Fruit fly (Drosophila melanogaster): ENCODE measurements around the gene loj.

The loj gene

DNA sequence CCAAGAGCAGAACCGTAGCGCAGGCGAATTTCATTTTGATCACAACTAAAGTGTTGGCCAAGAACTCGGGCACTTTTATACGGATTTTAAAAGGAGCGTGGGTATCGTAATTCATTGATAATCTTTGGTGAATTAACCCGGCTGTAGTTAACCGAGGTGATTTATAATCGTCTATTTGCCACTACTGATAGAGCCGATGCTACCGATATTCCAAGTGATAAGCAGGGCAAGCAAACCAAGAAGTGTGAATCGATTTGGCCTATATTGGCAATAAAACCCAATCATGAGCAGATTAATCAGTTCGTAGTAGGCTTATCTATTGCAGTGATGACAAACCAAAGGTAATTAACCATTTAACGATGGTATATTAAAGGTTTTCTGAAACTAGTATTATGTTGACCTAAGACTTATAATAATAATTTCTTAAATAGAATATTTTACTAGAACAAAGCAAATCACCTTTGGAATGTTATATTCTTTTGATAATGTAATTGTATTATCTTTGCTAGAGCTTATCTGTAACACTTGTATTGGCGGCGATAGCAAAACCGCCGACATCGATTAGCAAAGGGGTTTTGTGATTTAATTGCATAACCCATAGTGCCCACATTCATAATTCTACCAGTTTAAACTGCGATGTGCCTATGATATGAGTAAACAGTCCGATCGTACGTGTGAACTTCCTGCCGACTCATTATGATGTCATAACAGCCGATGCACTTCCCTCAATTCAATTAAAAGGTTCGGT lies 31.8 kb upstream of the loj start, which contains the start of gene CG10472:
Gene CG10472, minus strand, starts transcription at position 51 of the 748 bp plus-strand sequence.
- TF ChIP-seq CG7045 (GFP tag; optimal IDR thresholded peaks at IDR 0.05) = no peak
- TF ChIP-seq kay (GFP tag; ENCODE audit: borderline replicate concordance) = peak; percentile 76
- TF ChIP-seq CG12768 (GFP tag; optimal IDR thresholded peaks at IDR 0.05) = peak; percentile 13
- peak; percentile 82 for TF ChIP-seq cic (GFP tag; optimal IDR thresholded peaks at IDR 0.05)

DNA sequence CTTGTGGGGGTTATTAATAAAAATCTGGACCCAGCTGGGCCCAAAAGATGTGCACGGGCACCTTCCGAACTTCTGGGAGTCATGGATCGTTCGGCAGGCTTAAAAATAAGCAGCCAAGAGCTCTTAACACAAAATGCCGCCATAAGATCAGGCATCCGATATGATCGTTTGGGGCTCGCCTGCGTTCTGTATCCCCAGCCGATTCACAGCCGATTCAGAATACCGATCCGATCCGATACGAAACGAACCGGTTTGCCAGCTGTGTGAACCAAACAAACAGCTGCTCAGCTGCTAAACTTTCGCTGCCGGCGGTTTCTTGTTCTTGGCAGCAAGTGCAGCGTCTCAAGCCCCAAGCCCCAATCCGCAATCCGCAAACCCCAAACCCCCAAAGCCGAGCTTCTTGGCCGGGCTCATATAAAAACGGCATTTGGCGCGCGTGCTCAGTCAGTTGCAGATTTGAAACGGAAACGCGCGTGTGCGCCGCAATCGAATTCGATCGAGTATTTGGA lies 28.9 kb upstream of the loj start, which contains the start of gene CG42269:
Gene CG42269, plus strand, starts transcription at position 416 of the 509 bp plus-strand sequence.
- TF ChIP-seq pad (GFP tag; optimal IDR thresholded peaks at IDR 0.05) (no peak), CG14711 (tag; optimal IDR thresholded peaks at IDR 0.05) (no peak), ovo (GFP tag; optimal IDR thresholded peaks at IDR 0.05) (no peak)

DNA sequence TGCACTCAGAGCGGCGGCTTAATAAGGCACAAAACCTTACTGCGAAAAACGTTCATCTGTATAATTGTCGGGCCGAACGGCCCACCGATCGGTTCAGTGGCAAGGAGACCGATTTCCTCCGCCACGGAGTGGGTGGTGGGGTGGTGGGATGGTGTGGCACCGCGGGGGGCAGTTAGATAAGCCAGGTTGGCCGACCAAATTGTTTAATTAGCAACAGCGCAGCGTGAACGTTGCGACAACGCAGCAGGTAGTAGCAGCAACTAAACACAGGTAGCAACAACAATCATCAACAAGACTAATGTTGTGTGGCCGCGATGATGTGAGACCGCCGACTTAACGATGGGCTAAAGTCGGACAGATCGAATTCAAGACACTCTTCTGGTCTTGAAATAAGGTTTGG lies 26.6 kb upstream of the loj start:
- TF ChIP-seq CG7101 (tag; optimal IDR thresholded peaks at IDR 0.05) (no peak), Hr96 (GFP tag; optimal IDR thresholded peaks at IDR 0.05) (no peak), CG33017 (tag; optimal IDR thresholded peaks at IDR 0.05) (no peak), Clk (GFP tag; optimal IDR thresholded peaks at IDR 0.05) (no peak), CG7045 (GFP tag; optimal IDR thresholded peaks at IDR 0.05) (no peak)

DNA sequence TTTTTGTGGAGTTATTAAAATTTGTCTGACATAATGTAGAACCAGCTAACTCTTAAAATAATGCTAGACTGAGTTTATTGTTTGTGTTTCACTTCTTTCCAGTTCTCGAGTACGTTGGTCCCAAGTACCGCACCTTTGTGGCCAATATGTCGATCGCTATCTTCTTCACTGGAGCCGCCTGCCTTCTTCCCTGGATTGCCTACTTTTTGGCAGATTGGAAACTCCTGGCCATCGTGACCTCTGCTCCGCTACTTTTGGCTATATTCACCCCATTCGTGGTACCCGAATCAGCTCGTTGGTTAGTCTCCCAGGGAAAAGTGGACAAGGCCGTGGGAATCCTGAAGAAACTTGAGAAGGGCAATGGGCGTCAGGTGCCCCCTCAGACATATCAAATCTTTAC lies 24.7 kb upstream of the loj start:
- TF ChIP-seq kay (GFP tag; ENCODE audit: borderline replicate concordance) = no peak
- TF ChIP-seq CG12768 (GFP tag; optimal IDR thresholded peaks at IDR 0.05) = no peak
- TF ChIP-seq CG11617 (GFP tag; optimal IDR thresholded peaks at IDR 0.05) = no peak
- no peak for TF ChIP-seq toe (GFP tag; optimal IDR thresholded peaks at IDR 0.05)
- TF ChIP-seq Crg-1 (GFP tag; optimal IDR thresholded peaks at IDR 0.05) = no peak
- TF ChIP-seq CG1620 (GFP tag; optimal IDR thresholded peaks at IDR 0.05) = no peak
- no peak for TF ChIP-seq CG7045 (GFP tag; optimal IDR thresholded peaks at IDR 0.05)
- no peak for TF ChIP-seq Hr96 (GFP tag; optimal IDR thresholded peaks at IDR 0.05)
- no peak for TF ChIP-seq pad (GFP tag; optimal IDR thresholded peaks at IDR 0.05)
- no peak for TF ChIP-seq ovo (GFP tag; optimal IDR thresholded peaks at IDR 0.05)
- no peak for TF ChIP-seq bab1 (GFP tag; optimal IDR thresholded peaks at IDR 0.05)

DNA sequence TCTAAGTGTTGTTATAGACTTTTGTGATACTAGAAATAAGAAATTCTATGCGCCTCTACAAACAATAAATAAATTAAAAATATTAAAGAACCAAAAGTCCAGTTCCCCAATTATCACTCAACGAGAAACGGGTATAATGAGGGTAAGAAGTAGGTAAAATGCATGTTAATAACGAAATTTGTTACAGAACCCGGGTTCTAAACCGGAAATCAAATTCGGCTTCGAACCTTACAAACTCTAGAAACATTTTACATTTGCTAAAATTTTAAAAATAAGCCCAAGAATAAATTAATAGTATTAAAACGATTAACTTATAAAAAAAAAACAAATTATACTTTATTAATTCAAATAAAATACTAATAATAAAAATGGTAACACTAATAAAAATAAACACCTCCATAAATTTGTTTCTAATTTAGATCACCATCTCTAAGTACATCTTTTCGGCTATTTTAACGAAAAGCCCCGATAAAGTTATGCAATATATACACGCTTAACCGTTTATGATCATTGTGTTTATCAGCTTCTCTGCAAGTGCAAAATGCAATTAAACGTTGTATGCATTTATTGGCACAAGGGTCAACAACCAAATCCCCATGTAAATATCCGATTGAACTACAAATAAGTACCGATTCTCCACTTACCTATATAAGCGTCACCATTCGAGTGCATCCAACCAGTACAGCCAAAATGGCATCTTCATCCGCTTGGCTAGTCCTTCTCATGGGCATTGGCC lies 23.2 kb upstream of the loj start, which contains the start of gene CG6602:
Gene CG6602, plus strand, starts transcription at position 686 of the 736 bp plus-strand sequence.
- TF ChIP-seq ovo (GFP tag; optimal IDR thresholded peaks at IDR 0.05) (no peak), CG33017 (tag; optimal IDR thresholded peaks at IDR 0.05) (no peak), CG11617 (GFP tag; optimal IDR thresholded peaks at IDR 0.05) (peak; percentile 2), CG1620 (GFP tag; optimal IDR thresholded peaks at IDR 0.05) (peak; percentile 37), toe (GFP tag; optimal IDR thresholded peaks at IDR 0.05) (no peak), CG12768 (GFP tag; optimal IDR thresholded peaks at IDR 0.05) (no peak), cic (GFP tag; optimal IDR thresholded peaks at IDR 0.05) (no peak), Hr96 (GFP tag; optimal IDR thresholded peaks at IDR 0.05) (peak; percentile 33), Crg-1 (GFP tag; optimal IDR thresholded peaks at IDR 0.05) (no peak), CG7101 (tag; optimal IDR thresholded peaks at IDR 0.05) (peak; percentile 34), tj (GFP tag; optimal IDR thresholded peaks at IDR 0.05) (no peak), pad (GFP tag; optimal IDR thresholded peaks at IDR 0.05) (peak; percentile 30), Mnt (GFP tag; optimal IDR thresholded peaks at IDR 0.05) (peak; percentile 20), CG14711 (tag; optimal IDR thresholded peaks at IDR 0.05) (peak; percentile 26), cnc (optimal IDR thresholded peaks at IDR 0.05) (no peak), CG5204 (GFP tag; optimal IDR thresholded peaks at IDR 0.05) (no peak), bab1 (GFP tag; optimal IDR thresholded peaks at IDR 0.05) (peak; percentile 43), kay (GFP tag; ENCODE audit: borderline replicate concordance) (peak; percentile 17), CG7045 (GFP tag; optimal IDR thresholded peaks at IDR 0.05) (peak; percentile 67)

DNA sequence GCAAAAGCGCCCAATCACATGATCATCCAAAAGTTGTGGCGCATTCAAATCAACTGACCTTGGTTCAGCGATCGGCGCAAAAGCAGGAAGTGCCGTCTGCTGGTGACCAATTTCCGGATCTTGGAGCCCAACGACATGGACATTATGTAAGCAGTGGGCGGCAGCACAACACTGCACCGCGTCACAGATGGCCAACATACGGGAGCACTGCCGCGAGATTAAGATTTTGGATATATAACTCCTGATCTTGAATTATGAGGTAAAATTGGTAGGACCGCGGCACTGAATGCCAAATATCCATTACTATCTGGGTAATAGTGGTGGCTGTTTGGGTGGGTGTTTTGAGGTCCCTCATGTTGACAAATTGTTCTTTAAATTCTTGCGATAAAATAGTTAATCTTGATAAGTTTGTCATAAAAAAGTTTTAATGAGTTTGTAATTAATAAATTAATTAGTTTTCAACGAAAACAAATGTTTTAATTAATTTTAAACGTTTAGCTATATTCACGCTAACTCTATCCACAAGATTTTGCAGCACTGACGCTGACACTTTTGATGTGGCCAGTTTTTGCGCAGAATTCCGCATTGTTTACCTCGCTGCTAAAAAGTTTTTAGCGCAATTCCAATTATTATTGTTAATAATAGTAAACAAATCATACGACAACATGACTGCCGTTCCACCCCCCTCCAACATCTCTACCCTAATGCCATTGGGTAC lies 19.7 kb upstream of the loj start, which contains the start of the genes CG13295 and CG6610:
Gene CG13295, minus strand, starts transcription at position 271 of the 718 bp plus-strand sequence.
Gene CG6610, plus strand, starts transcription at position 562 of the 718 bp plus-strand sequence.
- peak; percentile 40 for TF ChIP-seq Clk (GFP tag; optimal IDR thresholded peaks at IDR 0.05)
- peak; percentile 32 for TF ChIP-seq CG11617 (GFP tag; optimal IDR thresholded peaks at IDR 0.05)
- peak; percentile 56 for TF ChIP-seq CG7101 (tag; optimal IDR thresholded peaks at IDR 0.05)
- TF ChIP-seq kay (GFP tag; ENCODE audit: borderline replicate concordance) = no peak
- TF ChIP-seq ovo (GFP tag; optimal IDR thresholded peaks at IDR 0.05) = no peak
- TF ChIP-seq cic (GFP tag; optimal IDR thresholded peaks at IDR 0.05) = peak; percentile 1
- peak; percentile 54 for TF ChIP-seq bab1 (GFP tag; optimal IDR thresholded peaks at IDR 0.05)
- no peak for TF ChIP-seq cnc (optimal IDR thresholded peaks at IDR 0.05)
- TF ChIP-seq Hr96 (GFP tag; optimal IDR thresholded peaks at IDR 0.05) = peak; percentile 71
- TF ChIP-seq CG1620 (GFP tag; optimal IDR thresholded peaks at IDR 0.05) = peak; percentile 63
- TF ChIP-seq tj (GFP tag; optimal IDR thresholded peaks at IDR 0.05) = no peak
- TF ChIP-seq pad (GFP tag; optimal IDR thresholded peaks at IDR 0.05) = peak; percentile 25
- peak; percentile 24 for TF ChIP-seq CG12768 (GFP tag; optimal IDR thresholded peaks at IDR 0.05)
- TF ChIP-seq CG5204 (GFP tag; optimal IDR thresholded peaks at IDR 0.05) = peak; percentile 49
- peak; percentile 46 for TF ChIP-seq Mnt (GFP tag; optimal IDR thresholded peaks at IDR 0.05)
- peak; percentile 52 for TF ChIP-seq Crg-1 (GFP tag; optimal IDR thresholded peaks at IDR 0.05)
- peak; percentile 10 for TF ChIP-seq CG33017 (tag; optimal IDR thresholded peaks at IDR 0.05)
- TF ChIP-seq toe (GFP tag; optimal IDR thresholded peaks at IDR 0.05) = peak; percentile 73
- TF ChIP-seq CG7045 (GFP tag; optimal IDR thresholded peaks at IDR 0.05) = peak; percentile 46
- TF ChIP-seq CG14711 (tag; optimal IDR thresholded peaks at IDR 0.05) = peak; percentile 23
